Worm (Caenorhabditis elegans): ENCODE measurements around the gene F25B5.3.

DNA sequence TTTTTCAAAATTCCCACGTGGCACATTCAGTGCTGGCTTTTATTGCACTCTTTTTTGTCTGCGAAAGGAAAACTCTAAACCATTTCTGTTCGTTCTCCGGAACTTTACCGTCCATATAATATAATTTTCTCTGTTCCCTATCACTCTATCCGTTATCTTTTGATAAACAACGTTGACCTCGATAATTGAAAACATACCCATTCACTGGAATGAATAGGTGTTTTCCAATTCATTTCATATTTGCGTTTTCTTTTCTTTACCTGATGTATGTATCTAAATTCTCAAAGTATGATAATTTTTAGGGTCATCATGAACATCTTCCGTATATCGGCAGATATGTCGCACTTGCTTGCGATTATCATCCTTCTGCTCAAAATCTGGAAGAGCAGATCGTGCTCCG lies 41.9 kb upstream of the F25B5.3 start, which contains the start of gene erd-2.2:
- TF ChIP-seq lim-6 (tag; optimal IDR thresholded peaks at IDR 0.05) (no peak), ets-4 (tag; optimal IDR thresholded peaks at IDR 0.05) (no peak)
